Fruit fly (Drosophila melanogaster): ENCODE data around the gene CG44836.

DNA sequence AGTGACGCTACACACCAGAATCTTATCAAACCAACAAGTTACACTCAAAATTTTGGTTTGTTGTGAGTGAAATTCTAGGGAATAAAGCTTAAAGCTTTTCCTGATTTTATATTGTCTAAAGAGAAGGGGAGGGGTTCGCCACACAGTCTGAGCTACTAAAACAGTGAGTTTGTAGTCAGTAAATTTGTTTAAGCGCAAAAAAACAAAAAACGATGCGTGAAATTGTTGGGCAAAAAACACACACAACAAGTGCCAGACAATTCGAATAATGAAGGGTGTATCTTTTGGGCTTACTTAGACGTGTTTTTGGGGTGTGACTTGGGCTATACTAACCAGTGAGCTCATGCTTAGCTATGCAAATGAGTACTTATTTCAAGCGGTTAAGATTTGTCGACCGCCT lies 40.3 kb downstream of the CG44836 start:
- TF ChIP-seq CG8478 (optimal IDR thresholded peaks at IDR 0.05) (no peak), CTCF (optimal IDR thresholded peaks at IDR 0.05) (no peak)
